Worm (Caenorhabditis elegans): ENCODE results near the gene fat-2.

DNA sequence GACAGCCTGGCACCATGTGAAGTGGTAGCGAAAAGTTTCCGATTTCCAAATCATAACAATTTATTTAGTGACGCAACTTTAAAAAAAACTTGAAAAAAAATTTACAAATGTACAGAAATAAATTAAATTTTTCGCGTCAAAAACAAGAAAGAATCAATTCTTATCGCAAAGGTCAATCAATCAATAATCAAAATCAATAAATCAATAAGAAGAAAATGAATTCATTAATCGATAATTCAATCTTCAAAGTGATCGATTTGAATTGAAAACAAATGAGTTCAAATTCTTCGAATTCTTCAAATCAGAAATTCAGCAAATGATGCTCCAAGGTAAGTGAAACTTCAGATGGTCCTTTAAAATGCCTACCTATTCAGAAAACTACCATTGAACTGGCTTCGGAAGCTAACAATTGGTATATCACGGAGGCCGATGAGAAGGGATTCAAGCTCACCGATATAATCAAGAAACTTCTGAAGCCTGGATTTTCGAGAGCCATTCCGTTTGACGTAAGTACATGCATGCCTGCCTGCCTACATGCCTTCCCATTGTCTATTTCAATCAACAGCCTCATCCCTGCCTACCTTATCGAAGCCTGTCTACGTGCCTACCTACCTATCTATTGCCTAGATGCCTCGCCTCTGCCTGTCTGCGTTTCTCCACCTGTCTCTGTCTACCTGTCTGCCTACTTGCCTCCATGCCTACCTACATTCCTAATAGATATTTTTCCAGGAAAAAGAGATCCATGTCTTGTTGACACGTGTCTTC lies 3.6 kb upstream of the fat-2 start:
- no peak for TF ChIP-seq sptf-1 (tag; optimal IDR thresholded peaks at IDR 0.05)
- no peak for TF ChIP-seq ets-5 (GFP tag; IDR thresholded peaks at IDR 0.05)
- TF ChIP-seq snpc-4 (tag; optimal IDR thresholded peaks at IDR 0.05): no peak
- TF ChIP-seq xbp-1 (tag; optimal IDR thresholded peaks at IDR 0.05): no peak
- no peak for TF ChIP-seq blmp-1 (tag; optimal IDR thresholded peaks at IDR 0.05)
- no peak for TF ChIP-seq nhr-20 (tag; optimal IDR thresholded peaks at IDR 0.05)
- TF ChIP-seq lin-15B (tag; optimal IDR thresholded peaks at IDR 0.05): no peak
- no peak for TF ChIP-seq unc-86 (tag; optimal IDR thresholded peaks at IDR 0.05)
- no peak for TF ChIP-seq efl-1 (optimal IDR thresholded peaks at IDR 0.05)
- TF ChIP-seq efl-1 (GFP tag; optimal IDR thresholded peaks at IDR 0.05 in 1 of 2): no peak
- no peak for TF ChIP-seq jun-1 (tag; optimal IDR thresholded peaks at IDR 0.05)
